Worm (Caenorhabditis elegans) whole organism, mixed stage, embryonic: ENCODE results near the gene sru-23.

Experiments used
- blmp-1 ChIP-seq: fragments of 150-350 bp; optimal IDR thresholded peaks from 2 replicates; lab custom pipeline; 2014; ENCODE audit warnings: missing biosample characterization, missing genetic modification characterization
- elt-3 ChIP-seq: fragments of 150-350 bp; optimal IDR thresholded peaks from 2 replicates; lab custom pipeline; 2014; ENCODE audit warnings: missing biosample characterization, missing genetic modification characterization
- lin-13 ChIP-seq: fragments of 150-350 bp; optimal IDR thresholded peaks from 2 replicates; lab custom pipeline; 2014; ENCODE audit warnings: missing biosample characterization, missing genetic modification characterization
- mls-2 ChIP-seq: sonication (generic microtip); optimal IDR thresholded peaks from 2 replicates; lab custom pipeline; 2016; ENCODE audit warnings: mild to moderate bottlenecking, missing genetic modification characterization, moderate library complexity, missing compliant biosample characterization
- nhr-12 ChIP-seq: fragments of 150-350 bp; optimal IDR thresholded peaks from 2 replicates; lab custom pipeline; 2014; ENCODE audit warnings: missing biosample characterization, missing genetic modification characterization
- nhr-237 ChIP-seq: fragments of 150-350 bp; optimal IDR thresholded peaks from 2 replicates; lab custom pipeline; 2014; ENCODE audit warnings: missing biosample characterization, missing genetic modification characterization
- nhr-28 ChIP-seq: fragments of 150-350 bp; optimal IDR thresholded peaks from 2 replicates; lab custom pipeline; 2014; ENCODE audit warnings: missing biosample characterization, missing genetic modification characterization
- nhr-76 ChIP-seq: sonication (generic microtip); optimal IDR thresholded peaks from 2 replicates; lab custom pipeline; 2017; ENCODE audit warnings: missing biosample characterization, missing genetic modification characterization
- pha-4 ChIP-seq: fragments of 150-350 bp; optimal IDR thresholded peaks from 2 replicates; lab custom pipeline; 2018; ENCODE audit warnings: missing biosample characterization, missing genetic modification reagents, missing genetic modification characterization
- snpc-4 ChIP-seq: fragments of 150-350 bp; optimal IDR thresholded peaks from 2 replicates; lab custom pipeline; 2014; ENCODE audit warnings: missing biosample characterization, missing genetic modification characterization
- tbx-8 ChIP-seq: fragments of 200-800 bp; sonication (Bioruptor generic); optimal IDR thresholded peaks from 2 replicates; lab custom pipeline; 2018; ENCODE audit warnings: mild to moderate bottlenecking, missing genetic modification characterization, moderate library complexity, missing compliant biosample characterization
- unc-39 ChIP-seq: fragments of 150-350 bp; optimal IDR thresholded peaks from 2 replicates; lab custom pipeline; 2014; ENCODE audit warnings: missing biosample characterization, missing genetic modification characterization
- ztf-11 ChIP-seq: fragments of 150-350 bp; optimal IDR thresholded peaks from 2 replicates; lab custom pipeline; 2014; ENCODE audit warnings: missing biosample characterization, missing genetic modification characterization

- no peak for TF ChIP-seq snpc-4
- no peak for TF ChIP-seq nhr-28 (tag; lab: Kevin White, UChicago)
- no peak for TF ChIP-seq pha-4 (tag; lab: Kevin White, UChicago)
- no peak for TF ChIP-seq nhr-237 (tag; lab: Kevin White, UChicago)
- no peak for TF ChIP-seq nhr-12 (tag; lab: Kevin White, UChicago)
- TF ChIP-seq elt-3, result no peak
- TF ChIP-seq nhr-76 (tag; lab: Kevin White, UChicago), result no peak
- TF ChIP-seq tbx-8 (GFP tag; lab: Kevin White, UChicago), result no peak
- TF ChIP-seq lin-13 (tag; lab: Kevin White, UChicago), result no peak
- no peak for TF ChIP-seq unc-39 (tag; lab: Kevin White, UChicago)
- no peak for TF ChIP-seq ztf-11 (tag; lab: Kevin White, UChicago)
- TF ChIP-seq mls-2 (tag; lab: Kevin White, UChicago), result no peak
- TF ChIP-seq blmp-1, result no peak
Observed at ce11 chrV:15950903-15951302, 21.5 kb downstream of the sru-23 start, which contains the start of gene srw-59.
